Worm (Caenorhabditis elegans) whole organism, L1 larva: ENCODE results near the gene gcy-18.
A peak's percentile ranks its signal among the peaks of the same experiment; 100 is the strongest.
"Not testable (repeated sequence)": the region's sequence is repeated elsewhere in the genome, so short reads cannot be mapped to it uniquely, and the experiment has no call there.

Experiments
- Y116A8C.19 ChIP-seq: sonication (generic microtip); optimal IDR thresholded peaks from 2 replicates; lab custom pipeline; 2016; ENCODE audit warnings: missing compliant biosample characterization, missing genetic modification characterization, borderline replicate concordance
- aha-1 ChIP-seq: fragments of 150-350 bp; optimal IDR thresholded peaks from 2 replicates; lab custom pipeline; 2014; ENCODE audit warnings: missing biosample characterization, missing genetic modification characterization
- ama-1 ChIP-seq: fragments of 150-350 bp; optimal IDR thresholded peaks from 2 replicates; lab custom pipeline; 2014
- ces-1 ChIP-seq: fragments of 150-350 bp; optimal IDR thresholded peaks from 2 replicates; lab custom pipeline; 2014; ENCODE audit warnings: missing biosample characterization, missing genetic modification reagents, missing genetic modification characterization
- efl-1 ChIP-seq, 4 experiments: fragments of 150-350 bp; optimal IDR thresholded peaks in 3 of 4; peaks in 1 of 4; 1 replicate in 1 of 4; 2 replicates in 3 of 4; lab custom pipeline; 2014; ENCODE audit warnings: missing biosample characterization in 2 of 4, missing genetic modification characterization in 2 of 4, missing genetic modification reagents in 2 of 4
- egl-27 ChIP-seq, 2 experiments: fragments of 150-350 bp in 1 of 2; sonication (generic microtip); optimal IDR thresholded peaks; 3 replicates each; lab custom pipeline; 2017 to 2018; ENCODE audit warnings: missing biosample characterization in 2 of 2, missing genetic modification characterization in 2 of 2, missing genetic modification reagents in 2 of 2
- elt-2 ChIP-seq: sonication (generic microtip); optimal IDR thresholded peaks from 2 replicates; lab custom pipeline; 2016; ENCODE audit warnings: missing genetic modification characterization, mild to moderate bottlenecking, inconsistent platforms, missing compliant biosample characterization, missing genetic modification reagents
- fkh-10 ChIP-seq: sonication (generic microtip); optimal IDR thresholded peaks from 2 replicates; lab custom pipeline; 2017; ENCODE audit warnings: missing biosample characterization, missing genetic modification reagents, missing genetic modification characterization
- fkh-4 ChIP-seq: sonication (generic microtip); optimal IDR thresholded peaks from 2 replicates; lab custom pipeline; 2016; ENCODE audit warnings: missing compliant biosample characterization, missing genetic modification characterization, borderline replicate concordance
- fkh-8 ChIP-seq: sonication (generic microtip); optimal IDR thresholded peaks from 2 replicates; lab custom pipeline; 2016; ENCODE audit warnings: mild to moderate bottlenecking, missing genetic modification characterization, missing compliant biosample characterization
- fos-1 ChIP-seq: fragments of 150-350 bp; optimal IDR thresholded peaks from 2 replicates; lab custom pipeline; 2014; ENCODE audit warnings: missing biosample characterization, missing genetic modification characterization
- grh-1 ChIP-seq: fragments of 200-800 bp; sonication (Bioruptor generic); IDR thresholded peaks from 2 replicates; pipeline ENCODE4 v1.3.6; 2022; ENCODE audit warnings: missing genetic modification reagents, missing genetic modification characterization, missing compliant biosample characterization
- hlh-17 ChIP-seq: fragments of 200-800 bp; sonication (Bioruptor generic); optimal IDR thresholded peaks from 2 replicates; lab custom pipeline; 2018; ENCODE audit warnings: missing genetic modification characterization, mild to moderate bottlenecking, missing compliant biosample characterization, moderate library complexity, borderline replicate concordance
- hlh-4 ChIP-seq: sonication (generic microtip); optimal IDR thresholded peaks from 2 replicates; lab custom pipeline; 2016; ENCODE audit warnings: mild to moderate bottlenecking, missing genetic modification characterization, missing compliant biosample characterization
- lin-39 ChIP-seq: fragments of 150-350 bp; optimal IDR thresholded peaks from 2 replicates; lab custom pipeline; 2014; ENCODE audit warnings: missing biosample characterization, missing genetic modification reagents, missing genetic modification characterization
- lsy-2 ChIP-seq, 2 experiments: fragments of 150-350 bp; optimal IDR thresholded peaks; 2 replicates each; lab custom pipeline; 2014; ENCODE audit warnings: missing biosample characterization in 2 of 2, missing genetic modification characterization in 2 of 2
- mab-9 ChIP-seq: fragments of 200-800 bp; sonication (Bioruptor generic); IDR thresholded peaks from 2 replicates; pipeline ENCODE4 v1.3.6; 2022; ENCODE audit warnings: missing genetic modification reagents, missing genetic modification characterization, missing compliant biosample characterization
- mdl-1 ChIP-seq, 2 experiments: fragments of 150-350 bp; optimal IDR thresholded peaks; 2 replicates each; lab custom pipeline; 2014 to 2017; ENCODE audit warnings: missing biosample characterization in 2 of 2, missing genetic modification characterization in 2 of 2, inconsistent platforms in 1 of 2
- nhr-11 ChIP-seq: fragments of 150-350 bp; optimal IDR thresholded peaks from 2 replicates; lab custom pipeline; 2014; ENCODE audit warnings: missing biosample characterization, missing genetic modification characterization
- nhr-12 ChIP-seq: sonication (generic microtip); optimal IDR thresholded peaks from 2 replicates; lab custom pipeline; 2017; ENCODE audit warnings: missing biosample characterization, missing genetic modification characterization
- nhr-19 ChIP-seq: fragments of 200-800 bp; sonication (Bioruptor generic); conservative IDR thresholded peaks from 2 replicates; pipeline ENCODE4 v1.3.6; 2022; ENCODE audit warnings: missing genetic modification characterization, missing compliant biosample characterization
- nhr-20 ChIP-seq: sonication (generic microtip); optimal IDR thresholded peaks from 2 replicates; lab custom pipeline; 2016; ENCODE audit warnings: mild to moderate bottlenecking, missing genetic modification characterization, missing compliant biosample characterization
- nhr-237 ChIP-seq: fragments of 150-350 bp; optimal IDR thresholded peaks from 2 replicates; lab custom pipeline; 2014; ENCODE audit warnings: missing biosample characterization, missing genetic modification characterization
- nhr-28 ChIP-seq: fragments of 150-350 bp; optimal IDR thresholded peaks from 2 replicates; lab custom pipeline; 2014; ENCODE audit warnings: missing biosample characterization, missing genetic modification characterization
- nhr-76 ChIP-seq: sonication (generic microtip); optimal IDR thresholded peaks from 2 replicates; lab custom pipeline; 2017; ENCODE audit warnings: missing biosample characterization, missing genetic modification characterization
- nhr-77 ChIP-seq: fragments of 150-350 bp; optimal IDR thresholded peaks from 2 replicates; lab custom pipeline; 2014; ENCODE audit warnings: missing biosample characterization, missing genetic modification characterization
- pag-3 ChIP-seq: sonication (generic microtip); optimal IDR thresholded peaks from 2 replicates; lab custom pipeline; 2017; ENCODE audit warnings: missing genetic modification characterization, mild to moderate bottlenecking, missing compliant biosample characterization, antibody characterized with exemption, borderline replicate concordance; ENCODE audit not compliant: insufficient read depth
- pqm-1 ChIP-seq: sonication (generic microtip); optimal IDR thresholded peaks from 3 replicates; lab custom pipeline; 2017; ENCODE audit warnings: missing biosample characterization, missing genetic modification characterization
- snu-23 ChIP-seq: sonication (generic microtip); optimal IDR thresholded peaks from 2 replicates; lab custom pipeline; 2016; ENCODE audit warnings: missing genetic modification characterization, missing compliant biosample characterization
- sup-37 ChIP-seq: fragments of 200-800 bp; sonication (Bioruptor generic); optimal IDR thresholded peaks from 2 replicates; lab custom pipeline; 2018; ENCODE audit warnings: mild to moderate bottlenecking, missing genetic modification characterization, missing compliant biosample characterization
- tbx-2 ChIP-seq: sonication (generic microtip); optimal IDR thresholded peaks from 2 replicates; lab custom pipeline; 2016; ENCODE audit warnings: missing genetic modification characterization, missing compliant biosample characterization
- tlp-1 ChIP-seq: fragments of 150-350 bp; optimal IDR thresholded peaks from 2 replicates; lab custom pipeline; 2014; ENCODE audit warnings: missing biosample characterization, missing genetic modification characterization
- unc-86 ChIP-seq: sonication (generic microtip); optimal IDR thresholded peaks from 2 replicates; lab custom pipeline; 2016; ENCODE audit warnings: missing genetic modification characterization, missing compliant biosample characterization
- zag-1 ChIP-seq: fragments of 150-350 bp; optimal IDR thresholded peaks from 2 replicates; lab custom pipeline; 2014; ENCODE audit warnings: missing biosample characterization, missing genetic modification characterization
- zip-4 ChIP-seq: fragments of 200-800 bp; sonication (Bioruptor generic); optimal IDR thresholded peaks from 2 replicates; lab custom pipeline; 2018; ENCODE audit warnings: mild to moderate bottlenecking, missing genetic modification characterization, moderate library complexity, missing compliant biosample characterization
- ztf-4 ChIP-seq: fragments of 150-350 bp; optimal IDR thresholded peaks from 2 replicates; lab custom pipeline; 2014; ENCODE audit warnings: missing biosample characterization, missing genetic modification characterization

The gcy-18 gene

ce11 chrIV:12869812-12870211 lies 9.9 kb downstream of the gcy-18 start:
- TF ChIP-seq fkh-4 (tag; lab: Kevin White, UChicago) (no peak), lsy-2 (tag; optimal IDR thresholded peaks at IDR 0.05; lab: Kevin White, UChicago) (no peak), efl-1 (optimal IDR thresholded peaks at IDR 0.05; lab: Kevin White, UChicago) (no peak), efl-1 (GFP tag; optimal IDR thresholded peaks at IDR 0.05 in 1 of 2; lab: Kevin White, UChicago) (no peak), aha-1 (tag; lab: Kevin White, UChicago) (no peak), mab-9 (GFP tag; lab: Robert Waterston, UW) (no peak)

DNA sequence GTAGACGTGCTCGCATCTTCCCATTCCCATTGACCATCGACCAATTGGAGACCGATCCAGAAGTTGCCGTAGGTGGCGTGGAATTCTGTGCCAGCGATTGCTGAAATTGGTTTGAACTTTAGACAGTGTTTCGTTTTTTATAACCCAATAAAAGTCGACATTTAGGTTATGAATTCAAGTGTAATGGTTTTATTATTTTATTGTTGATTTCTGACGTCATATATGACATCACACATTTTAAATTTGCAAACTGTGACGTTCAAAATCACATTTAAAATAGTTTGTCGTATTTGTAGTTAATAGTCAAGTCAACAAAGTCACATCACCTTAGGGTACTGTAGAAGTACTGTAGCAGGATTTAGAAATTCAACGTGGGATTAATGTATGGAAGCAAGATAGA lies 10.4 kb downstream of the gcy-18 start:
- TF ChIP-seq nhr-12 (tag; lab: Kevin White, UChicago): no peak
- TF ChIP-seq nhr-28 (tag; lab: Kevin White, UChicago): no peak
- TF ChIP-seq tlp-1 (tag; lab: Kevin White, UChicago): no peak
- no peak for TF ChIP-seq nhr-19 (GFP tag; lab: Robert Waterston, UW)
- TF ChIP-seq Y116A8C.19 (tag; lab: Kevin White, UChicago): no peak
- no peak for TF ChIP-seq egl-27 (tag; optimal IDR thresholded peaks at IDR 0.05; lab: Kevin White, UChicago)
- no peak for TF ChIP-seq nhr-11 (tag; lab: Kevin White, UChicago)
- TF ChIP-seq tbx-2 (tag; lab: Kevin White, UChicago): no peak
- TF ChIP-seq grh-1 (GFP tag; lab: Robert Waterston, UW): no peak
- TF ChIP-seq lin-39: no peak
- TF ChIP-seq hlh-17 (GFP tag; lab: Kevin White, UChicago): no peak
- TF ChIP-seq fkh-4 (tag; lab: Kevin White, UChicago): no peak
- TF ChIP-seq hlh-4 (tag; lab: Kevin White, UChicago): no peak
- no peak for TF ChIP-seq mdl-1 (tag; optimal IDR thresholded peaks at IDR 0.05; lab: Kevin White, UChicago)
- TF ChIP-seq zip-4 (GFP tag; lab: Kevin White, UChicago): no peak
- TF ChIP-seq nhr-76 (tag; lab: Kevin White, UChicago): no peak

DNA sequence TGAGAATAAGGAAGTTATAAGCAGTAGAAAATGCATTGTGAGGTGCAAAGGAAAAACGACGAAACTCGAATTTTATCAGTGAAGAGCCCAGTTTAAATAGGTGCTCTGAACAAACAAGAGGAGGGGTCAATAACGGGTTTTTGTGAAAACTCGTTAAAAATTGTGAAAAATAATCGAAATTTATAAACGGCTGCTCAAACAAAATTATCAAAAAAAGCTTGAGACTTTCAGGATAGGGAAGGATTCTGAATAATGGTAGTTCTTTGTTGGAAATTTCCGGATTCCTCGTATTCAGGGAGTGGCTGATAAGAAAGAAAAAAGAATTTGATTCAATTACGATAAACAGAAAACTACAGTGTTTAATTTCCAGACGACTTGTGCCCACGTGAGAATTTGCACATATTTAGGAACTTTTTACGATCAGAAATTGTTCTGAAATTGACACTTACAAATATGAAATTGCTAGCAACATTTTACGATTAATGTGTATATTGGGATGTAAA lies 11.6 kb downstream of the gcy-18 start, which contains the start of gene clec-187:
TSS of gene clec-187 (minus strand) at position 51 of the 503 bp plus-strand sequence.
- TF ChIP-seq elt-2 (tag; lab: Kevin White, UChicago) (peak; percentile 73), nhr-76 (tag; lab: Kevin White, UChicago) (no peak)

DNA sequence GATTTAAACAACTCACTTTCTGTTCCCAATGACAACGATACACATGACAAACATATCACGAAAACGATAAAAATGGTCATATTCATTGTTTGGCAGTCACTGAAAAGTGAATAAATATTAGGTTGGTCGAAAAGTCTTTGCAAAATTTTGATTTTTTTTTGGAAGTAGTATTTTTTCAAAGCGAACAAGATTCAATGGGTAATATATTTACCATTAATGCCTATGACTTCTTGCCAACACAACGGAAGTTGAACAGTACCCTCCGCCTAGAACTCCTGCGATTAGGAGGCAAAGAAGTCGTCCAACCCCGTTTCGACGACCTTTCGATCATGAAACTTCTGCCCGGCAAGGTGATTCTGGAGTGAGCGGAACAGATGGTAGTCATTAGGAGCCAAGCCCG lies 15.4 kb downstream of the gcy-18 start, which contains the start of gene ZK896.1:
TSS of gene ZK896.1 (minus strand) at position 101 of the 400 bp plus-strand sequence.
- not testable (repeated sequence) for TF ChIP-seq pag-3 (tag; lab: Kevin White, UChicago); unc-86 (tag; lab: Kevin White, UChicago); zip-4 (GFP tag; lab: Kevin White, UChicago)

ce11 chrIV:12876558-12876957 lies 16.7 kb downstream of the gcy-18 start:
- TF ChIP-seq nhr-237: no peak
- no peak for TF ChIP-seq fkh-10 (GFP tag; lab: Kevin White, UChicago)
- peak; percentile 49 for TF ChIP-seq elt-2 (tag; lab: Kevin White, UChicago)
- TF ChIP-seq fkh-8: no peak
- TF ChIP-seq lsy-2 (tag; optimal IDR thresholded peaks at IDR 0.05; lab: Kevin White, UChicago): no peak
- TF ChIP-seq pag-3 (tag; lab: Kevin White, UChicago): no peak
- no peak for TF ChIP-seq nhr-77 (tag; lab: Kevin White, UChicago)
- TF ChIP-seq ces-1: no peak

ce11 chrIV:12879557-12879956 lies 19.7 kb downstream of the gcy-18 start, which contains the start of gene ZK896.5:
Gene ZK896.5, minus strand, starts transcription at chrIV:12879645.
- TF ChIP-seq elt-2 (tag; lab: Kevin White, UChicago) (peak; percentile 78), snu-23 (GFP tag; lab: Kevin White, UChicago) (no peak), efl-1 (optimal IDR thresholded peaks at IDR 0.05; lab: Kevin White, UChicago) (no peak), efl-1 (GFP tag; optimal IDR thresholded peaks at IDR 0.05 in 1 of 2; lab: Kevin White, UChicago) (peak in 1 of 2 experiments; percentile 38), ztf-4 (tag; lab: Kevin White, UChicago) (no peak), zag-1 (tag; lab: Kevin White, UChicago) (no peak), unc-86 (tag; lab: Kevin White, UChicago) (no peak), sup-37 (no peak), zip-4 (GFP tag; lab: Kevin White, UChicago) (no peak), mdl-1 (tag; optimal IDR thresholded peaks at IDR 0.05; lab: Kevin White, UChicago) (no peak), fos-1 (no peak), ama-1 (lab: Kevin White, UChicago) (no peak), nhr-20 (peak; percentile 4), pqm-1 (tag; lab: Kevin White, UChicago) (no peak)
